Fruit fly (Drosophila melanogaster) whole organism: Measurements from ENCODE around the gene E2f1.

ENCODE experiments used
- CG8478 ChIP-seq: fragments of >200 bp; optimal IDR thresholded peaks from 2 replicates; lab custom pipeline; 2018; ENCODE audit warnings: inconsistent platforms
- Dll ChIP-seq: fragments of >200 bp; optimal IDR thresholded peaks from 2 replicates; lab custom pipeline; 2017
- EcR ChIP-seq, 2 experiments: fragments of >200 bp; optimal IDR thresholded peaks; 2 replicates each; lab custom pipeline; 2017; ENCODE audit warnings: missing biosample characterization in 2 of 2, missing genetic modification characterization in 2 of 2, missing genetic modification reagents in 2 of 2
- psq ChIP-seq: fragments of >200 bp; optimal IDR thresholded peaks from 2 replicates; lab custom pipeline; 2017
- usp ChIP-seq: fragments of >200 bp; optimal IDR thresholded peaks from 2 replicates; lab custom pipeline; 2017; ENCODE audit warnings: missing biosample characterization, missing genetic modification characterization, mixed read lengths

dm6 chr3R:21687902-21688301 is 27.2 kb upstream of the E2f1 start:
- TF ChIP-seq EcR (GFP tag; optimal IDR thresholded peaks at IDR 0.05; lab: Kevin White, UChicago) (no peak), Dll (lab: Kevin White, UChicago) (no peak), psq (lab: Kevin White, UChicago) (no peak), usp (GFP tag; lab: Kevin White, UChicago) (no peak), CG8478 (lab: Kevin White, UChicago) (no peak)
